Fruit fly (Drosophila melanogaster): Measurements from ENCODE around the gene CG32700.

The CG32700 gene

DNA sequence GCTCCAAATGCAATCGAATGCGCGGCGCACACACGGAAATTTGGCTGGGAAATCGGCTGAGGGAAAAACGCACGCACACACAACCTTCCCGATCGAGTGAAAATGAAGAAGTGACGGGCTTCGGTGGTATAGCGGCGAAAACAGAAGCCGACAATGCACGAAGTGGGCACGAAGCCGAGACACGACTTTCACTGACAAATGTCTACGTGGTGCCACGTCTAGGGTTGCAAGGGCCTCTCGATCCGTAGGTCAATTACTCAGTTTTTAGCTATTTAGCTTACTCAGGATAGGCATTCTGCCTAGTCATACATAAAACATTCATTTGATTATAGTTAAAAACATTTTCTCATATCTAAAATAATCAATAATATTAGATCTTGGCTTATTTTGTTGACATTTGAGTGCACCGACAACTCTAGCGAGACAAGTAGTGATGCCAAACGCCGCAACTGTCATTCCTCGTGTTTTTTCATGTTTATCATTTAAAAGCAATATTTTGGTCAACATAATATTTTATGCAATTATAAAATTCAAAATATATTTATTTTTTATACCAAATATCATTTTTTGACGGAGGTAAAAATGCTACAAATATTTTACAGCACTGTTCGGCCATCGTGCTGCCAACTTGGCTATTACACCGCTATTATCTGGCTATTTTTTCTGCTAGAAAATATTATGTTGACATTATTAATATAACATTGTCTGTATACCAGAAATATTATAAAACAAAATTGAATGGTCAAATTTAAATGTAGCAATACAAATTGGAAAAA, 3.1 kb upstream of the CG32700 start (continued):
- TF ChIP-seq CG11902 (GFP tag; optimal IDR thresholded peaks at IDR 0.05) (peak; percentile 54), CG16779 (tag; optimal IDR thresholded peaks at IDR 0.05) (peak; percentile 77), esn (GFP tag; optimal IDR thresholded peaks at IDR 0.05) (peak; percentile 89), lz (GFP tag; optimal IDR thresholded peaks at IDR 0.05) (peak; percentile 88), CG34406 (GFP tag; optimal IDR thresholded peaks at IDR 0.05) (peak; percentile 83), pdm3 (GFP tag; optimal IDR thresholded peaks at IDR 0.05) (peak; percentile 91), CG8119 (GFP tag; IDR thresholded peaks at IDR 0.05) (peak; percentile 88), CG4318 (GFP tag; optimal IDR thresholded peaks at IDR 0.05) (peak; percentile 76), vri (GFP tag; optimal IDR thresholded peaks at IDR 0.05) (peak; percentile 88), dsx (GFP tag; optimal IDR thresholded peaks at IDR 0.05; ENCODE audit: poor library complexity, severe bottlenecking) (peak; percentile 82), OdsH (GFP tag; optimal IDR thresholded peaks at IDR 0.05) (peak; percentile 90), topi (GFP tag; optimal IDR thresholded peaks at IDR 0.05) (peak; percentile 85), Hr4 (GFP tag; optimal IDR thresholded peaks at IDR 0.05) (peak; percentile 80), fd59A (GFP tag; optimal IDR thresholded peaks at IDR 0.05) (peak; percentile 77), cyc (GFP tag; optimal IDR thresholded peaks at IDR 0.05) (peak; percentile 85)

- TF ChIP-seq dac (GFP tag; optimal IDR thresholded peaks at IDR 0.05): no peak
- no peak for TF ChIP-seq CG4318 (GFP tag; optimal IDR thresholded peaks at IDR 0.05)
- no peak for TF ChIP-seq CG8319 (GFP tag; optimal IDR thresholded peaks at IDR 0.05)
- TF ChIP-seq Hr4 (GFP tag; optimal IDR thresholded peaks at IDR 0.05): no peak
- no peak for TF ChIP-seq pdm3 (GFP tag; optimal IDR thresholded peaks at IDR 0.05)
- TF ChIP-seq lz (GFP tag; optimal IDR thresholded peaks at IDR 0.05): no peak
- no peak for TF ChIP-seq CG32006 (GFP tag; optimal IDR thresholded peaks at IDR 0.05)
- TF ChIP-seq CG15336 (GFP tag; IDR thresholded peaks at IDR 0.05): no peak
- no peak for TF ChIP-seq Ets21C (GFP tag; optimal IDR thresholded peaks at IDR 0.05)
- no peak for TF ChIP-seq Sox102F (GFP tag; optimal IDR thresholded peaks at IDR 0.05)
- no peak for TF ChIP-seq CG8119 (GFP tag; IDR thresholded peaks at IDR 0.05)
Measured at dm6 chrX:9551179-9551578, 541 bp upstream of the CG32700 start.

dm6 chrX:9544457-9544856, 6.2 kb downstream of the CG32700 start:
- TF ChIP-seq CG10631 (GFP tag; optimal IDR thresholded peaks at IDR 0.05) (no peak), CG6163 (GFP tag; IDR thresholded peaks at IDR 0.05) (no peak), CG10669 (GFP tag; optimal IDR thresholded peaks at IDR 0.05) (no peak)

DNA sequence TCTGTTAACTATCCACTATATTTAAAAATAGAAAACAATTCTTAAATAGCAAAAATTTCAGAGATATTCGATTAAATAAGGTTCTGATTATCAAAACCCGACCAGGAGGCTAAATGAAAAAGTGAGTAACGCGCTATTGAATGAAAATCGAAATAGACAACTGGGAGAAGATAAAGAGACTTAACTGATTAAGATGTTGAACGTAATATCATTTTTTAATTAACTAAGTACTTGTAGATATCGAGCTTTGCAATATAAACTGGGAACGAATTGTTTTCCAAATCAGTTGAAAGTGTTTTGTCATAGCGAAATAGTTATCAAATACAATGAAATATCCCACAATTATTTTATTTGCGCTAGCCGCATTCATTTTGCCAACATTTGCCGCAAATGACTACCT, 17.1 kb downstream of the CG32700 start, which contains the start of gene CG34026:
Gene CG34026, plus strand, starts transcription at position 301 of the 400 bp plus-strand sequence.
- no peak for TF ChIP-seq CG11762 (GFP tag; optimal IDR thresholded peaks at IDR 0.05; ENCODE audit: insufficient read depth)
- TF ChIP-seq CG32006 (GFP tag; optimal IDR thresholded peaks at IDR 0.05): no peak
- no peak for TF ChIP-seq dsx (GFP tag; optimal IDR thresholded peaks at IDR 0.05; ENCODE audit: poor library complexity, severe bottlenecking)
- TF ChIP-seq svp (GFP tag): no peak
- TF ChIP-seq Hr38 (GFP tag; optimal IDR thresholded peaks at IDR 0.05): no peak
- no peak for TF ChIP-seq Eip75B (GFP tag; optimal IDR thresholded peaks at IDR 0.05)
- TF ChIP-seq fd59A (GFP tag; optimal IDR thresholded peaks at IDR 0.05): no peak
- no peak for TF ChIP-seq CG8319 (GFP tag; optimal IDR thresholded peaks at IDR 0.05)
- TF ChIP-seq topi (GFP tag; optimal IDR thresholded peaks at IDR 0.05): no peak
- no peak for TF ChIP-seq CG34406 (GFP tag; optimal IDR thresholded peaks at IDR 0.05)
- no peak for TF ChIP-seq fd85E (GFP tag; optimal IDR thresholded peaks at IDR 0.05)
- TF ChIP-seq CG15336 (GFP tag; IDR thresholded peaks at IDR 0.05): no peak
- no peak for TF ChIP-seq Ets96B (tag; optimal IDR thresholded peaks at IDR 0.05)
- no peak for TF ChIP-seq achi (GFP tag; optimal IDR thresholded peaks at IDR 0.05)
- no peak for TF ChIP-seq Lpt (GFP tag; optimal IDR thresholded peaks at IDR 0.05)
- no peak for TF ChIP-seq CG10669 (GFP tag; optimal IDR thresholded peaks at IDR 0.05)
- no peak for TF ChIP-seq eg (GFP tag; IDR thresholded peaks at IDR 0.05)
- TF ChIP-seq OdsH (GFP tag; optimal IDR thresholded peaks at IDR 0.05): no peak
